Worm (Caenorhabditis elegans): ENCODE results near the gene sdz-32.

- TF ChIP-seq klf-2 (GFP tag; conservative IDR thresholded peaks at IDR 0.05) (no peak), med-1 (GFP tag; optimal IDR thresholded peaks at IDR 0.05; ENCODE audit: insufficient read depth) (no peak), ztf-29 (GFP tag; IDR thresholded peaks at IDR 0.05) (no peak), ref-1 (GFP tag; conservative IDR thresholded peaks at IDR 0.05) (no peak), ztf-23 (GFP tag; IDR thresholded peaks at IDR 0.05) (no peak), T22C8.4 (GFP tag; IDR thresholded peaks at IDR 0.05) (no peak)
Observed at ce11 chrII:3445285-3445806, 28.5 kb upstream of the sdz-32 start, which contains the start of the genes C16C8.5 and C16C8.16.

Measured in whole organism, midembryonic.